Worm (Caenorhabditis elegans): ENCODE data around the gene sand-1.

- no peak for TF ChIP-seq ceh-82 (tag; optimal IDR thresholded peaks at IDR 0.05)
- TF ChIP-seq fos-1 (tag; optimal IDR thresholded peaks at IDR 0.05) = no peak
- TF ChIP-seq unc-62 (GFP tag; optimal IDR thresholded peaks at IDR 0.05) = no peak
- TF ChIP-seq ztf-11 (tag; optimal IDR thresholded peaks at IDR 0.05) = no peak
- no peak for TF ChIP-seq aly-2 (tag; optimal IDR thresholded peaks at IDR 0.05)
- TF ChIP-seq zag-1 (tag; optimal IDR thresholded peaks at IDR 0.05) = no peak
- no peak for TF ChIP-seq lin-15B (tag; optimal IDR thresholded peaks at IDR 0.05)
- no peak for TF ChIP-seq nhr-28 (tag; optimal IDR thresholded peaks at IDR 0.05)
- TF ChIP-seq jun-1 (tag; optimal IDR thresholded peaks at IDR 0.05) = peak; percentile 28
- no peak for TF ChIP-seq nhr-23 (tag; optimal IDR thresholded peaks at IDR 0.05)
- TF ChIP-seq nhr-11 (tag; optimal IDR thresholded peaks at IDR 0.05) = no peak
These were observed 21.9 kb downstream of the sand-1 start, which contains the start of gene elo-6 for ce11 chrIV:5388477-5389065.
